Fruit fly (Drosophila melanogaster): Measurements from ENCODE around the gene CG31142.

Gene CG31142

DNA sequence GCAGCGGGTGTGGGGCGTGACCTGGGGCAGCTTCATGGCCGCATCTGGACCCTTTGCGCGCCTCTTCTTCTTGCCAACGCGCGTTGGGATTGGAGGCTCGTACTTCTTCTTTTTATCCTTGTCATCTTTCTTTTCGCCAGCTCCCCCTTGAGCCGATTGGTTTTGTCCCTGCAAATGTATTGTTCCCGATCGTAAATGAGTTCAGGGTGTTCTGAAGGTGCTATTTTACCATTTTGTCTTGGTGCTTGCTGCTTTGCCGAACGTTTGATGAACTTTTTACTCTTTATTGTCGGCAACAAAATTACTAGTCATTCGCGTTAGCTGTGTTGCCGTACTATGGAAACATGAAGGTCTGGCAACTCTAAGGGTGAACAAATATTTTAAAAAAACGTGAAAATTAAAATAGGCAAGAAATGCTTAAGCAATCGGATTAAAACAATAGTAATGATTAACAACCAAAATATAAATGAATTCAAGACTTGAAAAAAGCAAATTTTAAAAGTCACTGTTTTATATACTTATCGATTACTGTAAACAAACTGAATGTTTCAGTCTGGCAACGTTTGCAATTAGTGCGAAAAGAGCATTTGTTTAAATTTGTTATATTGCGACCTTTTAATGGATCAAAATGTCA is 2.2 kb downstream of the CG31142 start, which contains the start of the genes Rpt2 and CG13599 (continued):
- no peak for TF ChIP-seq tio (GFP tag; optimal IDR thresholded peaks at IDR 0.05)

DNA sequence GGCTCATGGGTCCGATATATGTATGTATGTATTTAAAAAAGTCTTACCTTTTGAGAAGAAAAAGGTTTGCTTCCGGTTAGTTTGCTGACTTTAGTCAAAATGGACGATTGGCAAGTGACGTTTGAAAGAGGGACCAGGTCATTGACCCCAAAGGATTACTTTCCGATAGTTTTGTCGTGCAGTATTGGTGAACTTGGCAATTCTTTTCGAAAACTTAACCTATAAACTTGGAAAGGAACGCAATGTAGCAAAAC is 4.3 kb downstream of the CG31142 start, which contains the start of gene RpS19b:
TSS of gene RpS19b (minus strand) at position 101 of the 254 bp plus-strand sequence.
- TF ChIP-seq prd (optimal IDR thresholded peaks at IDR 0.05) (no peak), prd (GFP tag; IDR thresholded peaks at IDR 0.05) (no peak)

DNA sequence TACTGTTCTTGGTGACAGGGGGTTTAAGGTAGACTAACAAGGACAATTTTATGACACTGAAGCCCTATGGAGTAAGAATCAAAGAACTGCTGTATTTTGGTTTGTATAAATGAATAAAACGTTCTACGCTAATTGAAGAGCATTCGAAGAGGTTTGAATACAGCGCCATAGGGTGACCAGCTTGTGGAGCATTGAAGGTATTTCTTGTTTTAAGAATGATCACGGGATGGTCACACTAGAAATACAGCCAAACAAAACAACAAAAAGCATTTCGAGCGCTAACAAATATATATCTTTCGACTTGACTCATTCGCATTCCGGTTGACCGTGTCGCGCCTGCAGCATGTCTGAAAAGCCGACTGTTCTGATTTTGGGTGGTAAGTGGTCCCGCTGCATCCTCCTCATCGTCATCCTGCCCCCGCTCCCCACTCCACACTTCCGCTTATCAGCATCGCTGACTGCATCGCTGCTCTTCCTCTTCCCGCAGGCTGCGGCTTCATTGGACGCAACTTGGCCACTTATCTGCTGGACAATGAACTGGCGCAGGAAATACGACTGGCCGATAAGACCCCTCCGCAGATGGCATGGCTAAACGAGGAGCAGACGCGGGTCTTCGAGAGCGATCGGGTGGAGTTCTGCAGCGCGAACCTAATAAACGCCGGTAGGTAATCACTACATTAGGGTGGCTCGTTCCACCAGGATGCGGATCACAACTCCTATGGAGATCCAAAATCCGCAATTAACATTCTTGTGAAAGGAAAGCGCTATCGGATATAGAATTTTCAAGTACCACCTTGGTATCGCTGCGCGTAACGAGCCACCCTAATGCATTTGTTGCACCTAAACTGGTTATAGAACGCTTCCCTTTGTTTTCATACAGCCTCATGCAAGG is 4.9 kb downstream of the CG31142 start, which contains the start of gene CG5854:
TSS of gene CG5854 (plus strand) at position 229 of the 892 bp plus-strand sequence.
- TF ChIP-seq cas (GFP tag; IDR thresholded peaks at IDR 0.05): no peak
- TF ChIP-seq CG4360 (GFP tag; IDR thresholded peaks at IDR 0.05): peak; percentile 68
- peak; percentile 29 for TF ChIP-seq sug (tag; optimal IDR thresholded peaks at IDR 0.05)
- no peak for TF ChIP-seq amos (GFP tag; IDR thresholded peaks at IDR 0.05; ENCODE audit: partially characterized antibody)
- TF ChIP-seq Deaf1 (tag; optimal IDR thresholded peaks at IDR 0.05): peak; percentile 18
- TF ChIP-seq cwo (GFP tag; optimal IDR thresholded peaks at IDR 0.05): peak; percentile 68
- peak; percentile 73 for TF ChIP-seq CG7556 (GFP tag; optimal IDR thresholded peaks at IDR 0.05)
- TF ChIP-seq slbo (GFP tag; IDR thresholded peaks at IDR 0.05): peak; percentile 65
- 0 out of 2 replicates have a peak, but pooled peaks have one; percentile 12 for TF ChIP-seq CG9215 (GFP tag; IDR thresholded peaks at IDR 0.05)
- TF ChIP-seq Dll (GFP tag; IDR thresholded peaks at IDR 0.05; ENCODE audit: partially characterized antibody): peak; percentile 43; the same call in 1 of the 4 replicates
- TF ChIP-seq kay (GFP tag; optimal IDR thresholded peaks at IDR 0.05): no peak
- 0 out of 2 replicates have a peak, but pooled peaks have one; percentile 20 for TF ChIP-seq Lim3 (GFP tag; IDR thresholded peaks at IDR 0.05)
- TF ChIP-seq sr (GFP tag; IDR thresholded peaks at IDR 0.05): peak; percentile 32; the same call in 1 of the 3 replicates
- peak; percentile 75 for TF ChIP-seq CG9797 (GFP tag; optimal IDR thresholded peaks at IDR 0.05)
- peak; percentile 35 for TF ChIP-seq CG12155 (GFP tag; optimal IDR thresholded peaks at IDR 0.05)
- TF ChIP-seq CG12942 (GFP tag; optimal IDR thresholded peaks at IDR 0.05): peak; percentile 50
- TF ChIP-seq rib (GFP tag; IDR thresholded peaks at IDR 0.05): no peak
- peak; percentile 74 for TF ChIP-seq gsb-n (tag; optimal IDR thresholded peaks at IDR 0.05)
- TF ChIP-seq jing (GFP tag; optimal IDR thresholded peaks at IDR 0.05): no peak
- TF ChIP-seq klu (GFP tag; IDR thresholded peaks at IDR 0.05): no peak
- TF ChIP-seq tin (GFP tag; optimal IDR thresholded peaks at IDR 0.05): peak; percentile 77
- peak; percentile 38 for TF ChIP-seq shn (GFP tag; optimal IDR thresholded peaks at IDR 0.05)
- TF ChIP-seq CG14710 (tag; optimal IDR thresholded peaks at IDR 0.05): peak; percentile 27
- no peak for TF ChIP-seq ftz-f1 (GFP tag; optimal IDR thresholded peaks at IDR 0.05)
- no peak for TF ChIP-seq Elba2 (GFP tag; optimal IDR thresholded peaks at IDR 0.05)
- peak; percentile 90 for TF ChIP-seq gfzf (GFP tag; optimal IDR thresholded peaks at IDR 0.05)
- TF ChIP-seq CG3726 (GFP tag; IDR thresholded peaks at IDR 0.05): peak; percentile 70; the same call in 1 of the 3 replicates
- TF ChIP-seq CG11504 (tag; optimal IDR thresholded peaks at IDR 0.05): peak; percentile 82
- peak; percentile 64 for TF ChIP-seq Bteb2 (GFP tag; optimal IDR thresholded peaks at IDR 0.05)
- peak; percentile 69 for TF ChIP-seq fd96Cb (tag; optimal IDR thresholded peaks at IDR 0.05)
- TF ChIP-seq CG13775 (GFP tag; optimal IDR thresholded peaks at IDR 0.05): peak; percentile 64
- TF ChIP-seq CG6813 (GFP tag; optimal IDR thresholded peaks at IDR 0.05): peak; percentile 75
- TF ChIP-seq B-H2 (GFP tag; optimal IDR thresholded peaks at IDR 0.05): no peak
- TF ChIP-seq CG17612 (GFP tag; IDR thresholded peaks at IDR 0.05): no peak
- peak; percentile 49; the same call in 1 of the 2 replicates for TF ChIP-seq ssp (GFP tag; IDR thresholded peaks at IDR 0.05)
- peak; percentile 67 for TF ChIP-seq sob (GFP tag; IDR thresholded peaks at IDR 0.05)
- peak; percentile 56; the same call in 1 of the 2 replicates for TF ChIP-seq CG11247 (GFP tag; IDR thresholded peaks at IDR 0.05)
- TF ChIP-seq CG15073 (GFP tag; optimal IDR thresholded peaks at IDR 0.05): no peak
- TF ChIP-seq dpn (GFP tag; optimal IDR thresholded peaks at IDR 0.05): peak; percentile 54 to 85
- no peak for TF ChIP-seq CTCF (GFP tag; optimal IDR thresholded peaks at IDR 0.05)
- TF ChIP-seq PHDP (tag; optimal IDR thresholded peaks at IDR 0.05): peak; percentile 77
- TF ChIP-seq CG43689 (GFP tag; IDR thresholded peaks at IDR 0.05): peak; percentile 55; the same call in 1 of the 2 replicates

Measured in whole organism, embryonic.